Worm (Caenorhabditis elegans): Measurements from ENCODE around the gene srv-5.

srv-5 gene

ce11 chrX:4218174-4218573, 34.0 kb upstream of the srv-5 start, which contains the start of gene W01H2.2 (continued):
- TF ChIP-seq lag-1 (GFP tag; IDR thresholded peaks at IDR 0.05), result no peak

ce11 chrX:4219487-4219886, 32.7 kb upstream of the srv-5 start:
- no peak for TF ChIP-seq mel-28 (tag; optimal IDR thresholded peaks at IDR 0.05; ENCODE audit: borderline replicate concordance)
- no peak for TF ChIP-seq K11D2.4 (GFP tag; IDR thresholded peaks at IDR 0.05)
- no peak for TF ChIP-seq dox-1 (GFP tag; IDR thresholded peaks at IDR 0.05)
- peak; percentile 5 for TF ChIP-seq somi-1 (GFP tag; optimal IDR thresholded peaks at IDR 0.05)
- TF ChIP-seq nhr-80 (tag; optimal IDR thresholded peaks at IDR 0.05), result peak; percentile 20
- TF ChIP-seq egl-18 (GFP tag; IDR thresholded peaks at IDR 0.05), result no peak
- no peak for TF ChIP-seq ZK185.1 (tag; optimal IDR thresholded peaks at IDR 0.05; ENCODE audit: poor library complexity, severe bottlenecking)
- TF ChIP-seq nfyb-1 (GFP tag; IDR thresholded peaks at IDR 0.05), result no peak
- no peak for TF ChIP-seq C17E4.6 (GFP tag; IDR thresholded peaks at IDR 0.05)
- no peak for TF ChIP-seq F39B2.1 (GFP tag; IDR thresholded peaks at IDR 0.05)
- TF ChIP-seq Y53G8AR.9 (GFP tag; conservative IDR thresholded peaks at IDR 0.05), result no peak
- no peak for TF ChIP-seq repo-1 (tag; optimal IDR thresholded peaks at IDR 0.05)
- no peak for TF ChIP-seq tbx-9 (tag; optimal IDR thresholded peaks at IDR 0.05; ENCODE audit: borderline replicate concordance)
- 0 out of 2 replicates have a peak, but pooled peaks have one; percentile 43 for TF ChIP-seq hmg-20 (GFP tag; IDR thresholded peaks at IDR 0.05)
- no peak for TF ChIP-seq akir-1 (GFP tag; optimal IDR thresholded peaks at IDR 0.05)
- no peak for TF ChIP-seq cebp-1 (GFP tag; IDR thresholded peaks at IDR 0.05)
- TF ChIP-seq cebp-1 (tag; optimal IDR thresholded peaks at IDR 0.05), result peak; percentile 48
- TF ChIP-seq nfya-1 (tag; optimal IDR thresholded peaks at IDR 0.05; ENCODE audit: borderline replicate concordance, insufficient read depth), result no peak
- TF ChIP-seq nfya-2 (GFP tag; IDR thresholded peaks at IDR 0.05), result no peak
- no peak for TF ChIP-seq ztf-3 (GFP tag; optimal IDR thresholded peaks at IDR 0.05)
- TF ChIP-seq ceh-40 (GFP tag; IDR thresholded peaks at IDR 0.05), result no peak
- TF ChIP-seq B0336.3 (GFP tag; IDR thresholded peaks at IDR 0.05), result peak; percentile 32; the same call in 1 of the 2 replicates
- no peak for TF ChIP-seq cebp-2 (GFP tag; IDR thresholded peaks at IDR 0.05)
- TF ChIP-seq lin-35 (GFP tag; optimal IDR thresholded peaks at IDR 0.05), result peak in 1 of 3 experiments; percentile 3
- no peak for TF ChIP-seq T07F8.4 (tag; optimal IDR thresholded peaks at IDR 0.05)
- TF ChIP-seq Y79H2A.3 (GFP tag; conservative IDR thresholded peaks at IDR 0.05), result no peak
- TF ChIP-seq B0261.1 (tag; optimal IDR thresholded peaks at IDR 0.05), result no peak
- TF ChIP-seq F57C9.4 (tag; optimal IDR thresholded peaks at IDR 0.05), result no peak
- TF ChIP-seq aptf-3 (GFP tag; IDR thresholded peaks at IDR 0.05), result no peak
- TF ChIP-seq dpff-1 (tag; optimal IDR thresholded peaks at IDR 0.05), result no peak
- 0 out of 2 replicates have a peak, but pooled peaks have one; percentile 33 for TF ChIP-seq let-526 (GFP tag; IDR thresholded peaks at IDR 0.05)
- TF ChIP-seq ama-1 (optimal IDR thresholded peaks at IDR 0.05), result no peak
- TF ChIP-seq ama-1 (GFP tag; optimal IDR thresholded peaks at IDR 0.05), result no peak
- TF ChIP-seq Y67H2A.10 (GFP tag; conservative IDR thresholded peaks at IDR 0.05), result no peak
- TF ChIP-seq F37B4.10 (GFP tag; IDR thresholded peaks at IDR 0.05), result no peak
- no peak for TF ChIP-seq Y95B8A.8 (GFP tag; IDR thresholded peaks at IDR 0.05)

DNA sequence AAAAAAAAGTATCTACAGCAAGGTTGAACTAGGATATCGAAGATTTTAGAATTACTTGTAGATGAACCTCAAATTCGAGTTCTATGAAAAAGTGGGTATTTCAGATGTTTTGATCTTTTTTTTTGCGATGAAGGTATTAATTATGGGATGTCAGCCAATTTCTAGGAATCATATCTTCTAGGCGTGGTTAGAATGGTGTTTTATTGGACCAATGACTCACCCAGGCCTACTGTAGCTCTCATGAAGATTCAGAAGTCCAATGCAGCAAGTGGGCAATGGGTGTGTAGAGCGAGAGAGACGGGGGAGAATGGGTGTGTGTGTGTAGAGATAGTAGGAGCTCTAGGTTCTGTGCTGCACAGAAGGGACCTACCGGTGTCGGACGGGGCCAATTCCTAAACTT, 29.9 kb upstream of the srv-5 start:
- TF ChIP-seq B0261.1 (tag; optimal IDR thresholded peaks at IDR 0.05) (no peak), attf-5 (GFP tag; optimal IDR thresholded peaks at IDR 0.05) (no peak), ccch-3 (GFP tag; optimal IDR thresholded peaks at IDR 0.05) (no peak), zfh-2 (GFP tag; conservative IDR thresholded peaks at IDR 0.05) (no peak), nhr-179 (tag; optimal IDR thresholded peaks at IDR 0.05) (no peak), rcor-1 (GFP tag; IDR thresholded peaks at IDR 0.05) (no peak), lsy-27 (tag; optimal IDR thresholded peaks at IDR 0.05; ENCODE audit: borderline replicate concordance, insufficient read depth) (no peak), F49E8.2 (tag; optimal IDR thresholded peaks at IDR 0.05; ENCODE audit: insufficient read depth) (no peak), egl-44 (GFP tag; IDR thresholded peaks at IDR 0.05) (no peak), rec-8 (tag; optimal IDR thresholded peaks at IDR 0.05) (no peak), snpc-1.1 (tag; optimal IDR thresholded peaks at IDR 0.05; ENCODE audit: insufficient read depth) (no peak), ekl-4 (GFP tag; IDR thresholded peaks at IDR 0.05) (no peak), bed-2 (GFP tag; IDR thresholded peaks at IDR 0.05) (no peak), B0336.3 (GFP tag; IDR thresholded peaks at IDR 0.05) (no peak)
